Worm (Caenorhabditis elegans): ENCODE results near the gene Y11D7A.7.

- TF ChIP-seq hmg-4 (GFP tag; optimal IDR thresholded peaks at IDR 0.05) (no peak), hnd-1 (tag; optimal IDR thresholded peaks at IDR 0.05) (no peak), ama-1 (optimal IDR thresholded peaks at IDR 0.05) (no peak), aly-1 (tag; optimal IDR thresholded peaks at IDR 0.05) (no peak), tbx-37 (GFP tag; conservative IDR thresholded peaks at IDR 0.05) (no peak), pes-1 (GFP tag; IDR thresholded peaks at IDR 0.05) (no peak), tra-4 (tag; optimal IDR thresholded peaks at IDR 0.05) (no peak), hmbx-1 (tag; optimal IDR thresholded peaks at IDR 0.05) (no peak), flt-1 (GFP tag; IDR thresholded peaks at IDR 0.05) (no peak), F13C5.2 (tag; optimal IDR thresholded peaks at IDR 0.05) (no peak), scrt-1 (GFP tag; IDR thresholded peaks at IDR 0.05) (no peak), ets-7 (tag; optimal IDR thresholded peaks at IDR 0.05) (no peak), sea-1 (GFP tag; conservative IDR thresholded peaks at IDR 0.05) (no peak)
Measured at ce11 chrIV:9264513-9264912, 15.2 kb downstream of the Y11D7A.7 start.
